Worm (Caenorhabditis elegans) whole organism, L1 larva: Measurements from ENCODE around the gene C17H12.2.
A peak's percentile ranks its signal among the peaks of the same experiment; 100 is the strongest.
"Not testable (repeated sequence)": the region's sequence is repeated elsewhere in the genome, so short reads cannot be mapped to it uniquely, and the experiment has no call there.

Source experiments
- C04F5.9 ChIP-seq: sonication (generic microtip); optimal IDR thresholded peaks from 2 replicates; lab custom pipeline; 2016; ENCODE audit warnings: missing genetic modification characterization, missing compliant biosample characterization
- C16A3.4 ChIP-seq: fragments of 150-350 bp; optimal IDR thresholded peaks from 2 replicates; lab custom pipeline; 2014; ENCODE audit warnings: missing biosample characterization, missing genetic modification characterization
- C34B4.2 ChIP-seq: sonication (generic microtip); optimal IDR thresholded peaks from 2 replicates; lab custom pipeline; 2017; ENCODE audit warnings: mild to moderate bottlenecking, missing genetic modification characterization, missing compliant biosample characterization
- aly-2 ChIP-seq: fragments of 150-350 bp; optimal IDR thresholded peaks from 2 replicates; lab custom pipeline; 2014; ENCODE audit warnings: missing biosample characterization, missing genetic modification characterization
- blmp-1 ChIP-seq: fragments of 150-350 bp; optimal IDR thresholded peaks from 2 replicates; lab custom pipeline; 2014; ENCODE audit warnings: missing biosample characterization, missing genetic modification characterization
- ceh-8 ChIP-seq: fragments of 200-800 bp; sonication (Bioruptor generic); optimal IDR thresholded peaks from 2 replicates; lab custom pipeline; 2018; ENCODE audit warnings: mild to moderate bottlenecking, missing genetic modification characterization, moderate library complexity, missing compliant biosample characterization
- ceh-82 ChIP-seq, 3 experiments: fragments of 150-350 bp in 1 of 3; sonication (generic microtip) in 2 of 3; optimal IDR thresholded peaks; 2 replicates each; lab custom pipeline; 2014 to 2017; ENCODE audit warnings: missing biosample characterization in 3 of 3, missing genetic modification characterization in 3 of 3
- ceh-88 ChIP-seq: fragments of 200-800 bp; sonication (Bioruptor generic); IDR thresholded peaks from 2 replicates; pipeline ENCODE4 v1.3.6; 2022; ENCODE audit warnings: missing genetic modification characterization, missing compliant biosample characterization
- dpl-1 ChIP-seq, 3 experiments: fragments of 150-350 bp in 2 of 3; sonication (generic microtip) in 1 of 3; optimal IDR thresholded peaks; 2 replicates each; lab custom pipeline; 2014 to 2017; ENCODE audit warnings: missing biosample characterization in 3 of 3, missing genetic modification characterization in 3 of 3, missing genetic modification reagents in 3 of 3
- dsc-1 ChIP-seq: sonication (generic microtip); optimal IDR thresholded peaks from 2 replicates; lab custom pipeline; 2016; ENCODE audit warnings: mild to moderate bottlenecking, missing genetic modification characterization, missing compliant biosample characterization
- efl-1 ChIP-seq, 4 experiments: fragments of 150-350 bp; optimal IDR thresholded peaks in 3 of 4; peaks in 1 of 4; 1 replicate in 1 of 4; 2 replicates in 3 of 4; lab custom pipeline; 2014; ENCODE audit warnings: missing biosample characterization in 2 of 4, missing genetic modification characterization in 2 of 4, missing genetic modification reagents in 2 of 4
- efl-3 ChIP-seq: fragments of 200-800 bp; sonication (Bioruptor generic); optimal IDR thresholded peaks from 2 replicates; lab custom pipeline; 2018; ENCODE audit warnings: mild to moderate bottlenecking, missing genetic modification characterization, missing compliant biosample characterization
- elt-2 ChIP-seq: sonication (generic microtip); optimal IDR thresholded peaks from 2 replicates; lab custom pipeline; 2016; ENCODE audit warnings: missing genetic modification characterization, mild to moderate bottlenecking, inconsistent platforms, missing compliant biosample characterization, missing genetic modification reagents
- elt-3 ChIP-seq, 6 experiments: fragments of 150-350 bp in 1 of 6; sonication (generic microtip); optimal IDR thresholded peaks; 2 replicates each; lab custom pipeline; 2017 to 2018; ENCODE audit warnings: missing biosample characterization in 6 of 6, missing genetic modification characterization in 6 of 6, inconsistent platforms in 1 of 6
- fkh-10 ChIP-seq: sonication (generic microtip); optimal IDR thresholded peaks from 2 replicates; lab custom pipeline; 2017; ENCODE audit warnings: missing biosample characterization, missing genetic modification reagents, missing genetic modification characterization
- fkh-4 ChIP-seq: sonication (generic microtip); optimal IDR thresholded peaks from 2 replicates; lab custom pipeline; 2016; ENCODE audit warnings: missing compliant biosample characterization, missing genetic modification characterization, borderline replicate concordance
- fkh-8 ChIP-seq: sonication (generic microtip); optimal IDR thresholded peaks from 2 replicates; lab custom pipeline; 2016; ENCODE audit warnings: mild to moderate bottlenecking, missing genetic modification characterization, missing compliant biosample characterization
- fos-1 ChIP-seq: fragments of 150-350 bp; optimal IDR thresholded peaks from 2 replicates; lab custom pipeline; 2014; ENCODE audit warnings: missing biosample characterization, missing genetic modification characterization
- grh-1 ChIP-seq: fragments of 200-800 bp; sonication (Bioruptor generic); IDR thresholded peaks from 2 replicates; pipeline ENCODE4 v1.3.6; 2022; ENCODE audit warnings: missing genetic modification reagents, missing genetic modification characterization, missing compliant biosample characterization
- jun-1 ChIP-seq: fragments of 150-350 bp; optimal IDR thresholded peaks from 2 replicates; lab custom pipeline; 2014; ENCODE audit warnings: missing biosample characterization, missing genetic modification reagents, missing genetic modification characterization
- lin-13 ChIP-seq: fragments of 150-350 bp; optimal IDR thresholded peaks from 2 replicates; lab custom pipeline; 2014; ENCODE audit warnings: missing biosample characterization, missing genetic modification reagents, missing genetic modification characterization
- lin-35 ChIP-seq, 2 experiments: fragments of 150-350 bp; optimal IDR thresholded peaks; 2 replicates each; lab custom pipeline; 2014; ENCODE audit warnings: missing biosample characterization in 2 of 2, missing genetic modification characterization in 2 of 2, missing genetic modification reagents in 2 of 2
- mdl-1 ChIP-seq, 2 experiments: fragments of 150-350 bp; optimal IDR thresholded peaks; 2 replicates each; lab custom pipeline; 2014 to 2017; ENCODE audit warnings: missing biosample characterization in 2 of 2, missing genetic modification characterization in 2 of 2, inconsistent platforms in 1 of 2
- mep-1 ChIP-seq: fragments of 150-350 bp; optimal IDR thresholded peaks from 2 replicates; lab custom pipeline; 2014; ENCODE audit warnings: missing biosample characterization, missing genetic modification characterization
- nhr-12 ChIP-seq: sonication (generic microtip); optimal IDR thresholded peaks from 2 replicates; lab custom pipeline; 2017; ENCODE audit warnings: missing biosample characterization, missing genetic modification characterization
- nhr-19 ChIP-seq: fragments of 200-800 bp; sonication (Bioruptor generic); conservative IDR thresholded peaks from 2 replicates; pipeline ENCODE4 v1.3.6; 2022; ENCODE audit warnings: missing genetic modification characterization, missing compliant biosample characterization
- nhr-20 ChIP-seq: sonication (generic microtip); optimal IDR thresholded peaks from 2 replicates; lab custom pipeline; 2016; ENCODE audit warnings: mild to moderate bottlenecking, missing genetic modification characterization, missing compliant biosample characterization
- nhr-28 ChIP-seq: fragments of 150-350 bp; optimal IDR thresholded peaks from 2 replicates; lab custom pipeline; 2014; ENCODE audit warnings: missing biosample characterization, missing genetic modification characterization
- nhr-76 ChIP-seq: sonication (generic microtip); optimal IDR thresholded peaks from 2 replicates; lab custom pipeline; 2017; ENCODE audit warnings: missing biosample characterization, missing genetic modification characterization
- nhr-85 ChIP-seq: sonication (generic microtip); peaks from one replicate; lab custom pipeline; 2016; ENCODE audit warnings: missing genetic modification characterization, inconsistent platforms, missing compliant biosample characterization
- nhr-90 ChIP-seq: sonication (generic microtip); optimal IDR thresholded peaks from 2 replicates; lab custom pipeline; 2016; ENCODE audit warnings: mild to moderate bottlenecking, missing genetic modification characterization, missing compliant biosample characterization; ENCODE audit not compliant: poor library complexity
- pag-3 ChIP-seq: sonication (generic microtip); optimal IDR thresholded peaks from 2 replicates; lab custom pipeline; 2017; ENCODE audit warnings: missing genetic modification characterization, mild to moderate bottlenecking, missing compliant biosample characterization, antibody characterized with exemption, borderline replicate concordance; ENCODE audit not compliant: insufficient read depth
- rnt-1 ChIP-seq: sonication (generic microtip); optimal IDR thresholded peaks from 2 replicates; lab custom pipeline; 2016; ENCODE audit warnings: mild to moderate bottlenecking, missing genetic modification characterization, moderate library complexity, missing compliant biosample characterization
- swsn-7 ChIP-seq: sonication (generic microtip); optimal IDR thresholded peaks from 2 replicates; lab custom pipeline; 2016; ENCODE audit warnings: missing genetic modification characterization, missing compliant biosample characterization
- unc-130 ChIP-seq: fragments of 150-350 bp; optimal IDR thresholded peaks from 2 replicates; lab custom pipeline; 2017; ENCODE audit warnings: missing biosample characterization, missing genetic modification characterization, inconsistent platforms
- unc-86 ChIP-seq: sonication (generic microtip); optimal IDR thresholded peaks from 2 replicates; lab custom pipeline; 2016; ENCODE audit warnings: missing genetic modification characterization, missing compliant biosample characterization
- xbp-1 ChIP-seq: sonication (generic microtip); optimal IDR thresholded peaks from 2 replicates; lab custom pipeline; 2016; ENCODE audit warnings: missing genetic modification characterization, missing compliant biosample characterization
- ztf-11 ChIP-seq, 2 experiments: sonication (generic microtip); optimal IDR thresholded peaks; 2 replicates each; lab custom pipeline; 2016 to 2017; ENCODE audit warnings: missing genetic modification characterization in 2 of 2, missing biosample characterization in 1 of 2, missing compliant biosample characterization in 1 of 2
- ztf-4 ChIP-seq: fragments of 150-350 bp; optimal IDR thresholded peaks from 2 replicates; lab custom pipeline; 2014; ENCODE audit warnings: missing biosample characterization, missing genetic modification characterization

C17H12.2 gene

DNA sequence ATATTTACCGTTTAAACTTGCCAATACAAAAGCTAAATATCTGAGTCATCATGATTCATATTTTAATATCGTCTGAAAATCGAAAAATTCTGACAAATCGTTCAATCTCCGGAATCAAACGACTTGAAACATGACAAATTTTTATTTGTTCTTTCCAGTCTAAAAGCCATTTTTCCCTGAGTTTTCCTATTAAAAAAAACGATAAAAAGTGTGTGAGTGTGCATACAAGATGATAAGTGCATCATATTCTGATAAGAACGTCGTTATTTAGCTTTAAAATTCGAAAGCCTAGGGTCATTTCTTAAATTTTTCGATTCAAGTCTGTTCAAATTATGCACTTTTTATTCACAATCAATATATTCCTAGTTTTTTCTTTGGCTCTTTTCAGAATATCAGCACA, 39.6 kb upstream of the C17H12.2 start, which contains the start of gene H20E11.1:
TSS of gene H20E11.1 (plus strand) at position 244 of the 400 bp plus-strand sequence.
- peak; percentile 52 for TF ChIP-seq elt-2 (tag; lab: Kevin White, UChicago)
- no peak for TF ChIP-seq unc-86 (tag; lab: Kevin White, UChicago)

- not testable (repeated sequence) for TF ChIP-seq fos-1 (tag; lab: Kevin White, UChicago); ceh-88 (GFP tag; lab: Robert Waterston, UW); nhr-28
Measured at ce11 chrIV:6827477-6827876, 37.2 kb upstream of the C17H12.2 start, which contains the start of gene H20E11.2. H20E11.2 (plus strand) TSS chrIV:6827777.

DNA sequence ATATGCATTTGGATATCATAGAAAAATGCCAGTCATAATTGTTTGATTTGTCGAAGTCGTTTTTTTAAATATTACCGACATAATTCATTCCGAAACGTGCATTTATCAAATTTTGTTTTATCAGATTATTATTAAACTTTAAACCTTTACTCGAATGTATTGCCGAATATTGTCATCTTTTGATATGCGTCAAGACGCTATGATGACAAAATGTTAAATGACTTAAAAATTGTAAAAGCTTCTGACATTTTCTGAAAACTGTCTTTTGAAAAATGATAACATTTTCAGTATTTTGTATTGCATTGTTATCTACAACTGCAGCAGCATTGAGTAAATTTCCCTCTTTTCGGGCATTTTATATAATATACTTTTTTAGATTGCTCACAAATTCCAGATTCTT, 34.3 kb upstream of the C17H12.2 start, which contains the start of gene H20E11.3:
TSS of gene H20E11.3 (plus strand) at position 195 of the 400 bp plus-strand sequence.
- TF ChIP-seq fkh-10 (no peak), ceh-8 (GFP tag; lab: Kevin White, UChicago) (no peak), dpl-1 (GFP tag; optimal IDR thresholded peaks at IDR 0.05; lab: Kevin White, UChicago) (no peak), lin-35 (GFP tag; optimal IDR thresholded peaks at IDR 0.05; lab: Kevin White, UChicago) (no peak), C16A3.4 (tag; lab: Kevin White, UChicago) (no peak), lin-13 (GFP tag; lab: Kevin White, UChicago) (no peak), ceh-82 (tag; optimal IDR thresholded peaks at IDR 0.05; lab: Kevin White, UChicago) (no peak), nhr-90 (tag; lab: Kevin White, UChicago) (no peak), aly-2 (tag; lab: Kevin White, UChicago) (no peak), efl-1 (optimal IDR thresholded peaks at IDR 0.05; lab: Kevin White, UChicago) (no peak), efl-1 (GFP tag; optimal IDR thresholded peaks at IDR 0.05 in 1 of 2; lab: Kevin White, UChicago) (no peak), jun-1 (tag; lab: Kevin White, UChicago) (no peak), nhr-19 (GFP tag; lab: Robert Waterston, UW) (no peak), grh-1 (GFP tag; lab: Robert Waterston, UW) (no peak), C34B4.2 (tag; lab: Kevin White, UChicago) (no peak), swsn-7 (no peak), pag-3 (tag; lab: Kevin White, UChicago) (no peak), mdl-1 (tag; optimal IDR thresholded peaks at IDR 0.05; lab: Kevin White, UChicago) (no peak), fkh-8 (tag; lab: Kevin White, UChicago) (no peak), ztf-11 (tag; optimal IDR thresholded peaks at IDR 0.05; lab: Kevin White, UChicago) (no peak)

- TF ChIP-seq efl-1 (optimal IDR thresholded peaks at IDR 0.05; lab: Kevin White, UChicago) (no peak), efl-1 (GFP tag; optimal IDR thresholded peaks at IDR 0.05 in 1 of 2; lab: Kevin White, UChicago) (peak in 1 of 2 experiments; percentile 34), C16A3.4 (tag; lab: Kevin White, UChicago) (no peak), mep-1 (tag; lab: Kevin White, UChicago) (no peak), grh-1 (GFP tag; lab: Robert Waterston, UW) (no peak), ztf-4 (tag; lab: Kevin White, UChicago) (no peak)
Measured at ce11 chrIV:6822406-6822805, 32.1 kb upstream of the C17H12.2 start, which contains the start of gene C17H12.6. C17H12.6 (minus strand) TSS chrIV:6822506.

DNA sequence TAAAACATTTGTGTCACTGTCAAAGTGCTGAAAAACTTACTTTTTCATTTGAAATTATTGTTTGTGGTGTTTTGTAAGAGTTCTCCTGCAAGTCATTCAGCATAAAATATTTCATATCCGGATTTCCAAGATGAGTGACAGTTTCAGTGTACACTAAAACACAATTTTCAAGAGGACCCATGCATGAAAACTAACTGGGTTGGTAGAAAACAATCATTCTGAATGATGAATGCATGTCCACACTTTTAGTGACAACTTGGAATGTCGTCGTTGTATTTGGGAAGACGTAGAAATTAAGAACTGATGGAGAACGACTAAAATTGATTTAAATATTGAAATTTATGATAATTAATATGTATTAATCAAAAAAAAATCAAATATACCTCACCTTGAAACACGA, 31.4 kb upstream of the C17H12.2 start:
- TF ChIP-seq nhr-85 (peak; percentile 40), nhr-19 (GFP tag; lab: Robert Waterston, UW) (no peak)

ce11 chrIV:6818369-6818768, 28.1 kb upstream of the C17H12.2 start, which contains the start of gene C17H12.8:
C17H12.8 (plus strand) TSS chrIV:6818703.
- TF ChIP-seq unc-130 (tag; lab: Kevin White, UChicago), result no peak
- TF ChIP-seq fos-1 (tag; lab: Kevin White, UChicago), result no peak
- no peak for TF ChIP-seq elt-3 (tag; optimal IDR thresholded peaks at IDR 0.05; lab: Kevin White, UChicago)
- TF ChIP-seq C04F5.9 (tag; lab: Kevin White, UChicago), result no peak
- no peak for TF ChIP-seq nhr-12 (tag; lab: Kevin White, UChicago)
- no peak for TF ChIP-seq efl-1 (optimal IDR thresholded peaks at IDR 0.05; lab: Kevin White, UChicago)
- peak in 1 of 2 experiments; percentile 61 for TF ChIP-seq efl-1 (GFP tag; optimal IDR thresholded peaks at IDR 0.05 in 1 of 2; lab: Kevin White, UChicago)
- no peak for TF ChIP-seq fkh-8 (tag; lab: Kevin White, UChicago)
- TF ChIP-seq C16A3.4 (tag; lab: Kevin White, UChicago), result no peak
- TF ChIP-seq elt-2 (tag; lab: Kevin White, UChicago), result peak; percentile 72
- no peak for TF ChIP-seq xbp-1 (tag; lab: Kevin White, UChicago)
- no peak for TF ChIP-seq blmp-1 (tag; lab: Kevin White, UChicago)
- TF ChIP-seq nhr-20 (tag; lab: Kevin White, UChicago), result no peak
- TF ChIP-seq fkh-4, result no peak
- no peak for TF ChIP-seq nhr-76
- no peak for TF ChIP-seq lin-35 (GFP tag; optimal IDR thresholded peaks at IDR 0.05; lab: Kevin White, UChicago)
- TF ChIP-seq dsc-1 (tag; lab: Kevin White, UChicago), result no peak
- TF ChIP-seq C34B4.2 (tag; lab: Kevin White, UChicago), result no peak
- TF ChIP-seq mep-1 (tag; lab: Kevin White, UChicago), result no peak
- no peak for TF ChIP-seq rnt-1
- TF ChIP-seq nhr-85, result peak; percentile 44
- TF ChIP-seq efl-3, result no peak
- no peak for TF ChIP-seq dpl-1 (GFP tag; optimal IDR thresholded peaks at IDR 0.05; lab: Kevin White, UChicago)
